Worm (Caenorhabditis elegans): ENCODE results near the gene nhr-111.

DNA sequence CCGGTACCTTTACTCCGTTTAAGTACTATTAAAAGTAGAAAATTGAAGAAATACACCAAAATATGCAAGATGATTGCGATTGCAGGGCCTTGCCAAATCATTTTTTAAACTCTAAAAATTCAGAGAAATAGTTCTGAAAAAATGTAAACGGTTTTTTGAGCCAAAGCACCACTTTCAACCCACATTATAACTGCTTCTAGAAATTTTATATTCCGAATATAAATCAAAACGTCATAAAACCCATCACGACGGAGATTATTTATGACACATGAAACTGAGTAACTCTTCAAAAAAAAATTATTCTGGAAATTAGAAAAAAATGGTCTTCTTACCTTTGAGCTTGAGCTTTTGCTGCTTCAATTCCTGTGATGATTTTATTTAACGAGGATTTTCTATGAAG, 10.4 kb downstream of the nhr-111 start, which contains the start of gene srxa-16:
- TF ChIP-seq ceh-39 (tag; optimal IDR thresholded peaks at IDR 0.05) (no peak), ces-1 (GFP tag; optimal IDR thresholded peaks at IDR 0.05) (no peak), ztf-11 (tag; optimal IDR thresholded peaks at IDR 0.05) (no peak)
